Worm (Caenorhabditis elegans) whole organism, dauer: ENCODE data around the gene hrpu-1.

Experiments
- unc-62 ChIP-seq: sonication (generic microtip); optimal IDR thresholded peaks from 2 replicates; lab custom pipeline; 2017; ENCODE audit warnings: missing biosample characterization, missing genetic modification reagents, missing genetic modification characterization

The hrpu-1 gene

ce11 chrIV:15037492-15037891 lies 1.9 kb upstream of the hrpu-1 start:
- TF ChIP-seq unc-62 (GFP tag; lab: Kevin White, UChicago) = no peak

ce11 chrIV:15038821-15039220 lies 595 bp upstream of the hrpu-1 start:
- no peak for TF ChIP-seq unc-62 (GFP tag; lab: Kevin White, UChicago)

ce11 chrIV:15041124-15041523 lies 1.7 kb downstream of the hrpu-1 start:
- TF ChIP-seq unc-62 (GFP tag; lab: Kevin White, UChicago) = no peak

ce11 chrIV:15042159-15042936 lies 2.9 kb downstream of the hrpu-1 start:
- no peak for TF ChIP-seq unc-62 (GFP tag; lab: Kevin White, UChicago)

- no peak for TF ChIP-seq unc-62 (GFP tag; lab: Kevin White, UChicago)
Measured at ce11 chrIV:15046162-15046561, 6.7 kb downstream of the hrpu-1 start.

- TF ChIP-seq unc-62 (GFP tag; lab: Kevin White, UChicago) = no peak
Measured at ce11 chrIV:15049288-15050094, 10.1 kb downstream of the hrpu-1 start.

ce11 chrIV:15051045-15051444 lies 11.6 kb downstream of the hrpu-1 start:
- no peak for TF ChIP-seq unc-62 (GFP tag; lab: Kevin White, UChicago)

ce11 chrIV:15053271-15053670 lies 13.9 kb downstream of the hrpu-1 start, which contains the start of gene srt-47:
TSS of gene srt-47 (minus strand) at chrIV:15053371.
- TF ChIP-seq unc-62 (GFP tag; lab: Kevin White, UChicago) = no peak

- TF ChIP-seq unc-62 (GFP tag; lab: Kevin White, UChicago) = no peak
Measured at ce11 chrIV:15056081-15056586, 16.7 kb downstream of the hrpu-1 start, which contains the start of gene Y41E3.19. TSS of gene Y41E3.19 (plus strand) at chrIV:15056131.

- no peak for TF ChIP-seq unc-62 (GFP tag; lab: Kevin White, UChicago)
Measured at ce11 chrIV:15057994-15058393, 18.6 kb downstream of the hrpu-1 start, which contains the start of gene Y41E3.13. TSS of gene Y41E3.13 (plus strand) at chrIV:15058294.

- no peak for TF ChIP-seq unc-62 (GFP tag; lab: Kevin White, UChicago)
Measured at ce11 chrIV:15063789-15064188, 24.4 kb downstream of the hrpu-1 start.

ce11 chrIV:15065653-15066052 lies 26.2 kb downstream of the hrpu-1 start, which contains the start of gene Y41E3.18:
TSS of gene Y41E3.18 (minus strand) at chrIV:15065753.
- TF ChIP-seq unc-62 (GFP tag; lab: Kevin White, UChicago) = no peak

- no peak for TF ChIP-seq unc-62 (GFP tag; lab: Kevin White, UChicago)
Measured at ce11 chrIV:15068818-15069217, 29.4 kb downstream of the hrpu-1 start, which contains the start of gene srt-48. TSS of gene srt-48 (minus strand) at chrIV:15068918.

- TF ChIP-seq unc-62 (GFP tag; lab: Kevin White, UChicago) = no peak
Measured at ce11 chrIV:15074392-15074791, 35.0 kb downstream of the hrpu-1 start, which contains the start of gene srt-50. TSS of gene srt-50 (plus strand) at chrIV:15074692.

ce11 chrIV:15098294-15098693 lies 58.9 kb downstream of the hrpu-1 start, which contains the start of gene srt-49:
TSS of gene srt-49 (minus strand) at chrIV:15098394.
- no peak for TF ChIP-seq unc-62 (GFP tag; lab: Kevin White, UChicago)
